Fruit fly (Drosophila melanogaster): ENCODE measurements around the gene Ip259.

The Ip259 gene

dm6 chr2L:10381890-10382450 is 26.2 kb upstream of the Ip259 start, which contains the start of gene CG5096 (continued):
- TF ChIP-seq Dip3 (GFP tag; optimal IDR thresholded peaks at IDR 0.05) (peak; percentile 87), Fer3 (tag; optimal IDR thresholded peaks at IDR 0.05) (peak; percentile 96), CG10543 (GFP tag; optimal IDR thresholded peaks at IDR 0.05) (peak; percentile 49), vfl (GFP tag; optimal IDR thresholded peaks at IDR 0.05) (peak; percentile 57), salm (tag; optimal IDR thresholded peaks at IDR 0.05) (peak; percentile 87), HHEX (GFP tag; optimal IDR thresholded peaks at IDR 0.05) (peak; percentile 90), ase (GFP tag; IDR thresholded peaks at IDR 0.05) (peak; percentile 77; the same call in 2 of the 3 replicates), prd (optimal IDR thresholded peaks at IDR 0.05) (no peak), prd (GFP tag; IDR thresholded peaks at IDR 0.05) (peak; percentile 87), rib (GFP tag; IDR thresholded peaks at IDR 0.05) (peak; percentile 86), CG9727 (GFP tag; optimal IDR thresholded peaks at IDR 0.05) (peak; percentile 79), nerfin-2 (GFP tag; IDR thresholded peaks at IDR 0.05; ENCODE audit: partially characterized antibody) (no peak), CG1647 (GFP tag; optimal IDR thresholded peaks at IDR 0.05) (peak; percentile 67), CG4854 (GFP tag; optimal IDR thresholded peaks at IDR 0.05) (peak; percentile 79), Dref (GFP tag; IDR thresholded peaks at IDR 0.05) (no peak), CG2199 (GFP tag; IDR thresholded peaks at IDR 0.05) (peak; percentile 70; the same call in 1 of the 3 replicates), fd96Cb (tag; optimal IDR thresholded peaks at IDR 0.05) (peak; percentile 84), ken (GFP tag; IDR thresholded peaks at IDR 0.05) (peak; percentile 81; the same call in 2 of the 3 replicates), wor (GFP tag; IDR thresholded peaks at IDR 0.05) (peak; percentile 76), hkb (optimal IDR thresholded peaks at IDR 0.05) (no peak), hkb (GFP tag; IDR thresholded peaks at IDR 0.05) (peak; percentile 96), Med (GFP tag) (peak; percentile 97), CG10431 (GFP tag; optimal IDR thresholded peaks at IDR 0.05) (no peak), cato (GFP tag; optimal IDR thresholded peaks at IDR 0.05; ENCODE audit: borderline replicate concordance) (peak; percentile 50), CG3281 (GFP tag; optimal IDR thresholded peaks at IDR 0.05) (peak; percentile 92), CG18764 (GFP tag; optimal IDR thresholded peaks at IDR 0.05) (peak; percentile 68), CG2129 (GFP tag; IDR thresholded peaks at IDR 0.05; ENCODE audit: partially characterized antibody) (no peak), HmgD (GFP tag; optimal IDR thresholded peaks at IDR 0.05) (no peak), Dfd (GFP tag; optimal IDR thresholded peaks at IDR 0.05) (no peak), Dek (tag; optimal IDR thresholded peaks at IDR 0.05) (peak; percentile 94), CG13894 (tag; optimal IDR thresholded peaks at IDR 0.05) (peak; percentile 96), zen (tag; optimal IDR thresholded peaks at IDR 0.05) (peak; percentile 66), C15 (GFP tag; IDR thresholded peaks at IDR 0.05) (peak; percentile 72; the same call in 1 of the 3 replicates), gce (GFP tag; IDR thresholded peaks at IDR 0.05) (no peak; the same call in 2 of the 3 replicates), H15 (GFP tag; IDR thresholded peaks at IDR 0.05) (peak; percentile 82; the same call in 2 of the 3 replicates), chif (GFP tag; optimal IDR thresholded peaks at IDR 0.05) (peak; percentile 62 to 64), CG7556 (GFP tag; optimal IDR thresholded peaks at IDR 0.05) (peak; percentile 81), fru (optimal IDR thresholded peaks at IDR 0.05) (no peak), CG31441 (GFP tag; IDR thresholded peaks at IDR 0.05) (peak; percentile 87), Hsf (GFP tag; optimal IDR thresholded peaks at IDR 0.05) (peak; percentile 79), trem (tag; optimal IDR thresholded peaks at IDR 0.05) (peak; percentile 75), Myb (GFP tag; optimal IDR thresholded peaks at IDR 0.05) (peak; percentile 68), Gug (GFP tag; IDR thresholded peaks at IDR 0.05) (no peak), crp (GFP tag; optimal IDR thresholded peaks at IDR 0.05) (peak in 1 of 2 experiments; percentile 37), ci (GFP tag; IDR thresholded peaks at IDR 0.05) (peak; percentile 94), CG2875 (GFP tag; optimal IDR thresholded peaks at IDR 0.05) (peak; percentile 59), cad (GFP tag; optimal IDR thresholded peaks at IDR 0.05) (no peak), zfh1 (GFP tag; IDR thresholded peaks at IDR 0.05) (peak; percentile 87), her (GFP tag; optimal IDR thresholded peaks at IDR 0.05) (peak; percentile 82), gt (GFP tag; IDR thresholded peaks at IDR 0.05) (no peak), NC2α (GFP tag; optimal IDR thresholded peaks at IDR 0.05) (peak; percentile 33), Oaz (GFP tag; IDR thresholded peaks at IDR 0.05) (peak; percentile 85)
